ENCODE assay signal across 1 fruit fly cellular context in genomic region chr3L:14363103-14363751, dm6.
TF ChIP-seq lines count a peak whose summit lies in the region.

No protein-coding gene starts in this region.

TF ChIP-seq in whole organism, embryonic, 481 proteins besides CTCF, POLR2A, EP300 and RAD21 (continued from another document and continues in another):
- TF ChIP-seq vvl (GFP tag; IDR thresholded peaks at IDR 0.05; lab: Robert Waterston, UW) (no peak; the same call in 1 of the 2 replicates), gcm (GFP tag; optimal IDR thresholded peaks at IDR 0.05; lab: Kevin White, UChicago) (no peak), Blimp-1 (GFP tag; optimal IDR thresholded peaks at IDR 0.05; lab: Kevin White, UChicago) (peak; percentile 65), CG12104 (GFP tag; optimal IDR thresholded peaks at IDR 0.05; lab: Kevin White, UChicago) (no peak), crc (GFP tag; optimal IDR thresholded peaks at IDR 0.05; lab: Kevin White, UChicago) (no peak), gsb (GFP tag; IDR thresholded peaks at IDR 0.05; lab: Robert Waterston, UW) (no peak), Hr39 (optimal IDR thresholded peaks at IDR 0.05; lab: Kevin White, UChicago) (no peak), fd102C (GFP tag; optimal IDR thresholded peaks at IDR 0.05; lab: Kevin White, UChicago) (no peak), CG42726 (GFP tag; IDR thresholded peaks at IDR 0.05; lab: Robert Waterston, UW; ENCODE audit: partially characterized antibody) (no peak), ara (GFP tag; IDR thresholded peaks at IDR 0.05; lab: Robert Waterston, UW) (no peak), bowl (GFP tag; IDR thresholded peaks at IDR 0.05; lab: Robert Waterston, UW) (no peak), CG8388 (GFP tag; optimal IDR thresholded peaks at IDR 0.05; lab: Kevin White, UChicago) (peak; percentile 38), dm (GFP tag; optimal IDR thresholded peaks at IDR 0.05; lab: Kevin White, UChicago) (no peak), CG14860 (GFP tag; IDR thresholded peaks at IDR 0.05; lab: Robert Waterston, UW; ENCODE audit: partially characterized antibody) (no peak), CG9797 (GFP tag; optimal IDR thresholded peaks at IDR 0.05; lab: Kevin White, UChicago) (no peak), CG15269 (tag; optimal IDR thresholded peaks at IDR 0.05; lab: Kevin White, UChicago) (peak; percentile 58), CG18262 (tag; optimal IDR thresholded peaks at IDR 0.05; lab: Kevin White, UChicago) (peak; percentile 70), CG15514 (GFP tag; optimal IDR thresholded peaks at IDR 0.05; lab: Kevin White, UChicago) (no peak), CG8359 (GFP tag; optimal IDR thresholded peaks at IDR 0.05; lab: Kevin White, UChicago; ENCODE audit: borderline replicate concordance) (no peak), CG3407 (GFP tag; optimal IDR thresholded peaks at IDR 0.05; lab: Kevin White, UChicago) (no peak), kni (GFP tag; optimal IDR thresholded peaks at IDR 0.05; lab: Kevin White, UChicago) (no peak), MESR4 (GFP tag; optimal IDR thresholded peaks at IDR 0.05; lab: Kevin White, UChicago) (no peak), CG16863 (GFP tag; optimal IDR thresholded peaks at IDR 0.05; lab: Kevin White, UChicago) (no peak), bsh (GFP tag; optimal IDR thresholded peaks at IDR 0.05; lab: Kevin White, UChicago) (peak; percentile 13 to 35), slbo (GFP tag; IDR thresholded peaks at IDR 0.05; lab: Robert Waterston, UW) (peak; percentile 35; the same call in 1 of the 2 replicates), CG8765 (GFP tag; IDR thresholded peaks at IDR 0.05; lab: Robert Waterston, UW) (no peak), Fer2 (tag; optimal IDR thresholded peaks at IDR 0.05; lab: Kevin White, UChicago) (no peak), CG6813 (GFP tag; optimal IDR thresholded peaks at IDR 0.05; lab: Kevin White, UChicago) (no peak), CG3847 (GFP tag; IDR thresholded peaks at IDR 0.05; lab: Robert Waterston, UW) (no peak), Fer1 (GFP tag; optimal IDR thresholded peaks at IDR 0.05; lab: Kevin White, UChicago) (no peak), bbx (GFP tag; IDR thresholded peaks at IDR 0.05; lab: Robert Waterston, UW; ENCODE audit: partially characterized antibody) (no peak), CG6689 (GFP tag; IDR thresholded peaks at IDR 0.05; lab: Robert Waterston, UW) (peak; percentile 63), MBD-R2 (GFP tag; IDR thresholded peaks at IDR 0.05; lab: Robert Waterston, UW) (no peak), CG3065 (GFP tag; optimal IDR thresholded peaks at IDR 0.05; lab: Kevin White, UChicago) (no peak), ssp (GFP tag; IDR thresholded peaks at IDR 0.05; lab: Robert Waterston, UW) (no peak), CG10431 (GFP tag; optimal IDR thresholded peaks at IDR 0.05; lab: Kevin White, UChicago) (no peak), luna (GFP tag; optimal IDR thresholded peaks at IDR 0.05; lab: Kevin White, UChicago) (no peak), CrebB (tag; optimal IDR thresholded peaks at IDR 0.05; lab: Kevin White, UChicago) (no peak), klu (GFP tag; IDR thresholded peaks at IDR 0.05; lab: Robert Waterston, UW) (no peak), br (optimal IDR thresholded peaks at IDR 0.05; lab: Kevin White, UChicago) (no peak), CG2120 (GFP tag; optimal IDR thresholded peaks at IDR 0.05; lab: Kevin White, UChicago) (peak; percentile 3), z (GFP tag; IDR thresholded peaks at IDR 0.05; lab: Robert Waterston, UW) (no peak), H2.0 (GFP tag; IDR thresholded peaks at IDR 0.05; lab: Robert Waterston, UW) (no peak), stc (GFP tag; IDR thresholded peaks at IDR 0.05; lab: Robert Waterston, UW) (peak; percentile 37; the same call in 1 of the 2 replicates), repo (GFP tag; optimal IDR thresholded peaks at IDR 0.05; lab: Kevin White, UChicago) (no peak), lbe (GFP tag; optimal IDR thresholded peaks at IDR 0.05; lab: Kevin White, UChicago) (no peak), Sry-δ (GFP tag; optimal IDR thresholded peaks at IDR 0.05; lab: Kevin White, UChicago) (no peak), CG6254 (GFP tag; optimal IDR thresholded peaks at IDR 0.05; lab: Kevin White, UChicago) (no peak), Dfd (GFP tag; optimal IDR thresholded peaks at IDR 0.05; lab: Kevin White, UChicago) (no peak), slp2 (GFP tag; optimal IDR thresholded peaks at IDR 0.05; lab: Kevin White, UChicago) (no peak), Vsx1 (GFP tag; optimal IDR thresholded peaks at IDR 0.05; lab: Kevin White, UChicago) (peak; percentile 12), jigr1 (GFP tag; IDR thresholded peaks at IDR 0.05; lab: Robert Waterston, UW) (0 out of 3 replicates have a peak, but pooled peaks have one; percentile 8), CG10959 (GFP tag; IDR thresholded peaks at IDR 0.05; lab: Robert Waterston, UW) (no peak), CG13296 (GFP tag; optimal IDR thresholded peaks at IDR 0.05; lab: Kevin White, UChicago) (no peak), nau (GFP tag; optimal IDR thresholded peaks at IDR 0.05; lab: Kevin White, UChicago) (no peak), CG30020 (tag; optimal IDR thresholded peaks at IDR 0.05; lab: Kevin White, UChicago) (peak; percentile 7), chif (GFP tag; optimal IDR thresholded peaks at IDR 0.05; lab: Kevin White, UChicago) (no peak), Sox100B (GFP tag; optimal IDR thresholded peaks at IDR 0.05; lab: Kevin White, UChicago) (peak; percentile 70), Antp (GFP tag; optimal IDR thresholded peaks at IDR 0.05; lab: Kevin White, UChicago) (no peak), Kr (GFP tag; optimal IDR thresholded peaks at IDR 0.05; lab: Kevin White, UChicago) (no peak), prd (optimal IDR thresholded peaks at IDR 0.05; lab: Kevin White, UChicago) (no peak), prd (GFP tag; IDR thresholded peaks at IDR 0.05; lab: Robert Waterston, UW) (peak; percentile 59; the same call in 2 of the 3 replicates), sd (tag; optimal IDR thresholded peaks at IDR 0.05; lab: Kevin White, UChicago) (no peak), CG1792 (GFP tag; optimal IDR thresholded peaks at IDR 0.05; lab: Kevin White, UChicago) (no peak), peb (GFP tag; IDR thresholded peaks at IDR 0.05; lab: Robert Waterston, UW) (no peak), CG15479 (GFP tag; optimal IDR thresholded peaks at IDR 0.05; lab: Kevin White, UChicago) (no peak), CG16779 (GFP tag; IDR thresholded peaks at IDR 0.05; lab: Robert Waterston, UW) (no peak), CG13624 (GFP tag; optimal IDR thresholded peaks at IDR 0.05; lab: Kevin White, UChicago) (no peak), pnt (GFP tag; optimal IDR thresholded peaks at IDR 0.05; lab: Kevin White, UChicago) (no peak), seq (GFP tag; IDR thresholded peaks at IDR 0.05; lab: Robert Waterston, UW) (peak; percentile 18; the same call in 1 of the 2 replicates), Rx (GFP tag; IDR thresholded peaks at IDR 0.05; lab: Robert Waterston, UW) (no peak), fd96Cb (tag; optimal IDR thresholded peaks at IDR 0.05; lab: Kevin White, UChicago) (peak; percentile 70), CG8281 (tag; optimal IDR thresholded peaks at IDR 0.05; lab: Kevin White, UChicago) (no peak), Hr3 (GFP tag; optimal IDR thresholded peaks at IDR 0.05; lab: Kevin White, UChicago) (peak; percentile 37), kah (GFP tag; optimal IDR thresholded peaks at IDR 0.05; lab: Kevin White, UChicago) (no peak), insv (GFP tag; optimal IDR thresholded peaks at IDR 0.05; lab: Kevin White, UChicago) (no peak), bcd (GFP tag; optimal IDR thresholded peaks at IDR 0.05; lab: Kevin White, UChicago) (no peak), danr (GFP tag; IDR thresholded peaks at IDR 0.05; lab: Robert Waterston, UW) (0 out of 2 replicates have a peak, but pooled peaks have one; percentile 7), sc (optimal IDR thresholded peaks at IDR 0.05; lab: Kevin White, UChicago) (no peak), sc (GFP tag; optimal IDR thresholded peaks at IDR 0.05; lab: Kevin White, UChicago) (no peak), CG13894 (tag; optimal IDR thresholded peaks at IDR 0.05; lab: Kevin White, UChicago) (no peak), pfk (GFP tag; optimal IDR thresholded peaks at IDR 0.05; lab: Kevin White, UChicago) (no peak), org-1 (GFP tag; optimal IDR thresholded peaks at IDR 0.05; lab: Kevin White, UChicago) (no peak), chm (GFP tag; IDR thresholded peaks at IDR 0.05; lab: Robert Waterston, UW) (no peak), tx (GFP tag; optimal IDR thresholded peaks at IDR 0.05; lab: Kevin White, UChicago) (no peak), Pdp1 (GFP tag; optimal IDR thresholded peaks at IDR 0.05; lab: Kevin White, UChicago) (no peak), ATbp (GFP tag; optimal IDR thresholded peaks at IDR 0.05; lab: Kevin White, UChicago) (peak; percentile 22), CHES-1-like (GFP tag; optimal IDR thresholded peaks at IDR 0.05; lab: Kevin White, UChicago) (no peak), Ets65A (GFP tag; lab: Kevin White, UChicago) (no peak), CG18619 (GFP tag; optimal IDR thresholded peaks at IDR 0.05; lab: Kevin White, UChicago) (peak; percentile 7), Ssrp (tag; optimal IDR thresholded peaks at IDR 0.05; lab: Kevin White, UChicago) (peak; percentile 59), CG11398 (GFP tag; optimal IDR thresholded peaks at IDR 0.05; lab: Kevin White, UChicago) (no peak), CG4360 (GFP tag; IDR thresholded peaks at IDR 0.05; lab: Robert Waterston, UW) (no peak), CG11723 (GFP tag; optimal IDR thresholded peaks at IDR 0.05; lab: Kevin White, UChicago) (no peak), CG12659 (GFP tag; optimal IDR thresholded peaks at IDR 0.05; lab: Kevin White, UChicago) (peak; percentile 31), CG6683 (GFP tag; optimal IDR thresholded peaks at IDR 0.05; lab: Kevin White, UChicago) (no peak), Hr78 (GFP tag; optimal IDR thresholded peaks at IDR 0.05; lab: Kevin White, UChicago) (no peak), Sry-β (GFP tag; optimal IDR thresholded peaks at IDR 0.05; lab: Kevin White, UChicago) (no peak), fd64A (GFP tag; optimal IDR thresholded peaks at IDR 0.05; lab: Kevin White, UChicago) (no peak), CG7786 (GFP tag; optimal IDR thresholded peaks at IDR 0.05; lab: Kevin White, UChicago) (no peak), CG33213 (GFP tag; optimal IDR thresholded peaks at IDR 0.05; lab: Kevin White, UChicago) (no peak), CG34422 (GFP tag; IDR thresholded peaks at IDR 0.05; lab: Robert Waterston, UW) (no peak), CG17802 (tag; optimal IDR thresholded peaks at IDR 0.05; lab: Kevin White, UChicago) (no peak), p53 (GFP tag; optimal IDR thresholded peaks at IDR 0.05; lab: Kevin White, UChicago) (no peak), dati (GFP tag; IDR thresholded peaks at IDR 0.05; lab: Robert Waterston, UW) (no peak), CG2889 (GFP tag; IDR thresholded peaks at IDR 0.05; lab: Robert Waterston, UW) (no peak), Mes4 (GFP tag; optimal IDR thresholded peaks at IDR 0.05; lab: Kevin White, UChicago) (no peak), disco-r (GFP tag; optimal IDR thresholded peaks at IDR 0.05; lab: Kevin White, UChicago) (no peak), dpn (GFP tag; optimal IDR thresholded peaks at IDR 0.05; lab: Kevin White, UChicago) (peak in 1 of 2 experiments; percentile 31), al (GFP tag; IDR thresholded peaks at IDR 0.05; lab: Robert Waterston, UW) (no peak), crp (GFP tag; optimal IDR thresholded peaks at IDR 0.05; lab: Kevin White, UChicago) (no peak), CG32772 (GFP tag; IDR thresholded peaks at IDR 0.05; lab: Robert Waterston, UW) (no peak), lmd (GFP tag; IDR thresholded peaks at IDR 0.05; lab: Robert Waterston, UW) (peak; percentile 44), hkb (optimal IDR thresholded peaks at IDR 0.05; lab: Kevin White, UChicago) (no peak), hkb (GFP tag; IDR thresholded peaks at IDR 0.05; lab: Robert Waterston, UW) (peak; percentile 36; the same call in 1 of the 2 replicates), HmgZ (tag; optimal IDR thresholded peaks at IDR 0.05; lab: Kevin White, UChicago) (no peak), CG9437 (GFP tag; optimal IDR thresholded peaks at IDR 0.05; lab: Kevin White, UChicago) (peak; percentile 47), CG3163 (GFP tag; optimal IDR thresholded peaks at IDR 0.05; lab: Kevin White, UChicago) (no peak), cas (GFP tag; IDR thresholded peaks at IDR 0.05; lab: Robert Waterston, UW) (no peak), sens (GFP tag; lab: Kevin White, UChicago) (no peak), chinmo (GFP tag; IDR thresholded peaks at IDR 0.05; lab: Robert Waterston, UW; ENCODE audit: partially characterized antibody) (no peak), CG10543 (GFP tag; optimal IDR thresholded peaks at IDR 0.05; lab: Kevin White, UChicago) (no peak), grau (tag; optimal IDR thresholded peaks at IDR 0.05; lab: Kevin White, UChicago) (peak; percentile 67), CG11504 (tag; optimal IDR thresholded peaks at IDR 0.05; lab: Kevin White, UChicago) (peak; percentile 83), chn (GFP tag; optimal IDR thresholded peaks at IDR 0.05; lab: Kevin White, UChicago) (no peak), croc (GFP tag; conservative IDR thresholded peaks at IDR 0.05; lab: Robert Waterston, UW) (no peak; the same call in 2 of the 3 replicates), CG7357 (GFP tag; IDR thresholded peaks at IDR 0.05; lab: Robert Waterston, UW) (no peak), ttk (GFP tag; IDR thresholded peaks at IDR 0.05; lab: Robert Waterston, UW) (no peak), mirr (GFP tag; optimal IDR thresholded peaks at IDR 0.05; lab: Kevin White, UChicago) (peak; percentile 35), CG6272 (GFP tag; IDR thresholded peaks at IDR 0.05; lab: Robert Waterston, UW) (no peak), CG15073 (GFP tag; optimal IDR thresholded peaks at IDR 0.05; lab: Kevin White, UChicago) (no peak), CG10654 (GFP tag; optimal IDR thresholded peaks at IDR 0.05; lab: Kevin White, UChicago) (no peak), MTF-1 (GFP tag; optimal IDR thresholded peaks at IDR 0.05; lab: Kevin White, UChicago; ENCODE audit: borderline replicate concordance) (no peak), tll (GFP tag; optimal IDR thresholded peaks at IDR 0.05; lab: Kevin White, UChicago) (no peak), HmgD (GFP tag; optimal IDR thresholded peaks at IDR 0.05; lab: Kevin White, UChicago) (no peak), CG18476 (GFP tag; optimal IDR thresholded peaks at IDR 0.05; lab: Kevin White, UChicago) (no peak), en (GFP tag; optimal IDR thresholded peaks at IDR 0.05; lab: Kevin White, UChicago) (no peak), Doc3 (GFP tag; IDR thresholded peaks at IDR 0.05; lab: Robert Waterston, UW; ENCODE audit: partially characterized antibody) (no peak), phol (tag; optimal IDR thresholded peaks at IDR 0.05; lab: Kevin White, UChicago) (peak; percentile 72)
